Fruit fly (Drosophila melanogaster) whole organism, wandering third instar larva: ENCODE measurements around the gene Lamtor3.

Experiments
- Hr83 ChIP-seq: fragments of 200-300 bp; sonication (Bioruptor generic); optimal IDR thresholded peaks from 2 replicates; lab custom pipeline; 2016; ENCODE audit warnings: missing biosample characterization, mild to moderate bottlenecking, missing genetic modification characterization, moderate library complexity; ENCODE audit not compliant: poor library complexity, severe bottlenecking
- Myc ChIP-seq: fragments of >200 bp; optimal IDR thresholded peaks from 2 replicates; lab custom pipeline; 2017
- Sp1 ChIP-seq: fragments of 200-800 bp; sonication (Bioruptor generic); optimal IDR thresholded peaks from 3 replicates; lab custom pipeline; 2019; ENCODE audit warnings: missing biosample characterization, mild to moderate bottlenecking, missing genetic modification characterization, moderate library complexity
- ey ChIP-seq: fragments of 200-800 bp; sonication (Bioruptor generic); optimal IDR thresholded peaks from 2 replicates; lab custom pipeline; 2016; ENCODE audit warnings: missing biosample characterization, missing genetic modification characterization
- fru ChIP-seq: fragments of 200-800 bp; sonication (Bioruptor generic); optimal IDR thresholded peaks from 3 replicates; lab custom pipeline; 2016; ENCODE audit warnings: missing biosample characterization, mild to moderate bottlenecking, missing genetic modification characterization
- psq ChIP-seq: fragments of 200-800 bp; sonication (Bioruptor generic); optimal IDR thresholded peaks from 3 replicates; lab custom pipeline; 2017; ENCODE audit warnings: missing biosample characterization, mild to moderate bottlenecking, missing genetic modification characterization, moderate library complexity
- rgr ChIP-seq: fragments of 200-800 bp; sonication (Bioruptor generic); optimal IDR thresholded peaks from 3 replicates; lab custom pipeline; 2016; ENCODE audit warnings: missing biosample characterization, mild to moderate bottlenecking, missing genetic modification characterization
- tai ChIP-seq: sonication (Bioruptor generic); optimal IDR thresholded peaks from 2 replicates; lab custom pipeline; 2016; ENCODE audit warnings: missing biosample characterization, missing genetic modification characterization
- usp ChIP-seq: fragments of >200 bp; optimal IDR thresholded peaks from 2 replicates; lab custom pipeline; 2017; ENCODE audit warnings: missing biosample characterization, missing genetic modification characterization

- TF ChIP-seq Hr83 (GFP tag; lab: Kevin White, UChicago): peak; percentile 97
- TF ChIP-seq rgr (GFP tag; lab: Kevin White, UChicago): peak; percentile 99
- peak; percentile 98 for TF ChIP-seq psq (GFP tag; lab: Kevin White, UChicago)
- TF ChIP-seq Sp1 (GFP tag; lab: Kevin White, UChicago): peak; percentile 97
- peak; percentile 93 for TF ChIP-seq ey
- TF ChIP-seq tai (GFP tag; lab: Kevin White, UChicago): no peak
- peak; percentile 95 for TF ChIP-seq fru
- no peak for TF ChIP-seq Myc (lab: Kevin White, UChicago)
- TF ChIP-seq usp: no peak
These were observed at the start of gene Lamtor3, which contains the start of gene fws for dm6 chr2L:17480943-17481580.
